Worm (Caenorhabditis elegans): Measurements from ENCODE around the gene riok-3.

The riok-3 gene

ce11 chrIII:9806968-9807559 is 2.3 kb upstream of the riok-3 start, which contains the start of gene ZK632.4:
Gene ZK632.4, minus strand, starts transcription at chrIII:9807454.
- no peak for TF ChIP-seq Y55F3AM.14 (GFP tag; optimal IDR thresholded peaks at IDR 0.05)
- TF ChIP-seq nhr-21 (tag; optimal IDR thresholded peaks at IDR 0.05) = no peak
- no peak for TF ChIP-seq lin-39 (tag; optimal IDR thresholded peaks at IDR 0.05)
- TF ChIP-seq nhr-77 (tag; optimal IDR thresholded peaks at IDR 0.05) = no peak
- peak; percentile 56 for TF ChIP-seq sma-9 (GFP tag; optimal IDR thresholded peaks at IDR 0.05)
- TF ChIP-seq sma-9 (tag; optimal IDR thresholded peaks at IDR 0.05) = no peak
- no peak for TF ChIP-seq ztf-1 (GFP tag; conservative IDR thresholded peaks at IDR 0.05)
- TF ChIP-seq unc-62 (GFP tag; optimal IDR thresholded peaks at IDR 0.05) = no peak
- TF ChIP-seq nhr-12 (tag; optimal IDR thresholded peaks at IDR 0.05) = no peak
- TF ChIP-seq nhr-129 (tag; optimal IDR thresholded peaks at IDR 0.05) = peak; percentile 10
- TF ChIP-seq aly-2 (tag; optimal IDR thresholded peaks at IDR 0.05) = no peak
- no peak for TF ChIP-seq mbf-1 (tag; optimal IDR thresholded peaks at IDR 0.05)
- TF ChIP-seq ztf-4 (tag; optimal IDR thresholded peaks at IDR 0.05) = no peak
- no peak for TF ChIP-seq zag-1 (tag; optimal IDR thresholded peaks at IDR 0.05)
- TF ChIP-seq unc-39 (tag; optimal IDR thresholded peaks at IDR 0.05) = no peak
- peak; percentile 28 for TF ChIP-seq nhr-25 (tag; optimal IDR thresholded peaks at IDR 0.05)

ce11 chrIII:9802045-9802444 is 2.8 kb downstream of the riok-3 start:
- TF ChIP-seq nhr-11 (tag; optimal IDR thresholded peaks at IDR 0.05) (no peak), lsy-2 (tag; optimal IDR thresholded peaks at IDR 0.05) (no peak), mbf-1 (tag; optimal IDR thresholded peaks at IDR 0.05) (no peak), ztf-4 (tag; optimal IDR thresholded peaks at IDR 0.05) (no peak), ceh-82 (tag; optimal IDR thresholded peaks at IDR 0.05) (no peak), sma-9 (GFP tag; optimal IDR thresholded peaks at IDR 0.05) (no peak), sma-9 (tag; optimal IDR thresholded peaks at IDR 0.05) (no peak), sem-4 (tag; optimal IDR thresholded peaks at IDR 0.05) (no peak), lin-39 (tag; optimal IDR thresholded peaks at IDR 0.05) (no peak), egl-27 (tag; optimal IDR thresholded peaks at IDR 0.05) (no peak), nhr-12 (tag; optimal IDR thresholded peaks at IDR 0.05) (no peak), F13H6.1 (tag; optimal IDR thresholded peaks at IDR 0.05) (no peak), unc-62 (GFP tag; optimal IDR thresholded peaks at IDR 0.05) (no peak), nhr-77 (tag; optimal IDR thresholded peaks at IDR 0.05) (no peak), R02D3.7 (tag; optimal IDR thresholded peaks at IDR 0.05) (no peak), gmeb-1 (tag; optimal IDR thresholded peaks at IDR 0.05) (no peak), lin-13 (GFP tag; optimal IDR thresholded peaks at IDR 0.05) (no peak), unc-55 (GFP tag; optimal IDR thresholded peaks at IDR 0.05) (no peak)

ce11 chrIII:9798478-9799157 is 6.2 kb downstream of the riok-3 start, which contains the start of gene ZK632.2:
Gene ZK632.2, plus strand, starts transcription at chrIII:9799107.
- TF ChIP-seq nhr-23 (tag; optimal IDR thresholded peaks at IDR 0.05) = no peak
- peak in 1 of 2 experiments; percentile 17 for TF ChIP-seq lsy-2 (tag; optimal IDR thresholded peaks at IDR 0.05)
- peak; percentile 13 for TF ChIP-seq nhr-129 (tag; optimal IDR thresholded peaks at IDR 0.05)

- no peak for TF ChIP-seq C34F6.9 (tag; optimal IDR thresholded peaks at IDR 0.05)
- no peak for TF ChIP-seq R02D3.7 (tag; optimal IDR thresholded peaks at IDR 0.05)
- TF ChIP-seq nhr-23 (tag; optimal IDR thresholded peaks at IDR 0.05) = no peak
Measured at ce11 chrIII:9796448-9796847, 8.4 kb downstream of the riok-3 start, which contains the start of gene srxa-10. Gene srxa-10, minus strand, starts transcription at chrIII:9796548.

ce11 chrIII:9793592-9794417 is 11.0 kb downstream of the riok-3 start, which contains the start of the genes R10E11.9 and mcm-6:
Gene R10E11.9, minus strand, starts transcription at chrIII:9793642.
Gene mcm-6, plus strand, starts transcription at chrIII:9794367.
- TF ChIP-seq nhr-25 (tag; optimal IDR thresholded peaks at IDR 0.05) = no peak
- TF ChIP-seq lsy-2 (tag; optimal IDR thresholded peaks at IDR 0.05) = peak in 1 of 2 experiments; percentile 20
- peak; percentile 16 for TF ChIP-seq C34F6.9 (tag; optimal IDR thresholded peaks at IDR 0.05)
- peak; percentile 62 for TF ChIP-seq gmeb-1 (tag; optimal IDR thresholded peaks at IDR 0.05)
- TF ChIP-seq nhr-12 (tag; optimal IDR thresholded peaks at IDR 0.05) = no peak
- TF ChIP-seq alr-1 (tag; optimal IDR thresholded peaks at IDR 0.05) = no peak

Data from whole organism, L2 larva.